Worm (Caenorhabditis elegans) whole organism, late embryonic: Measurements from ENCODE around the gene ins-11.

Experiments used
- C08G9.2 ChIP-seq: sonication (generic microtip); optimal IDR thresholded peaks from 2 replicates; lab custom pipeline; 2016; ENCODE audit warnings: mild to moderate bottlenecking, missing genetic modification characterization, moderate library complexity, missing compliant biosample characterization
- C38D4.7 ChIP-seq: fragments of 200-800 bp; sonication (Bioruptor generic); optimal IDR thresholded peaks from 2 replicates; lab custom pipeline; 2018; ENCODE audit warnings: mild to moderate bottlenecking, missing genetic modification characterization, moderate library complexity, missing compliant biosample characterization
- F13H6.1 ChIP-seq: sonication (generic microtip); optimal IDR thresholded peaks from 2 replicates; lab custom pipeline; 2016; ENCODE audit warnings: missing genetic modification characterization, missing compliant biosample characterization
- K02D7.2 ChIP-seq: sonication (generic microtip); optimal IDR thresholded peaks from 2 replicates; lab custom pipeline; 2017; ENCODE audit warnings: mild to moderate bottlenecking, missing genetic modification characterization, missing compliant biosample characterization
- T23F11.4 ChIP-seq: fragments of 200-800 bp; sonication (Bioruptor generic); optimal IDR thresholded peaks from 2 replicates; lab custom pipeline; 2018; ENCODE audit warnings: mild to moderate bottlenecking, missing genetic modification characterization, missing compliant biosample characterization
- ahr-1 ChIP-seq: sonication (generic microtip); optimal IDR thresholded peaks from 2 replicates; lab custom pipeline; 2016; ENCODE audit warnings: missing genetic modification characterization, missing compliant biosample characterization
- ceh-14 ChIP-seq: sonication (generic microtip); optimal IDR thresholded peaks from 2 replicates; lab custom pipeline; 2016; ENCODE audit warnings: missing genotype, missing genetic modification characterization, missing compliant biosample characterization
- ceh-18 ChIP-seq: sonication (generic microtip); optimal IDR thresholded peaks from 2 replicates; lab custom pipeline; 2016; ENCODE audit warnings: missing genetic modification characterization, missing compliant biosample characterization
- ceh-19 ChIP-seq: fragments of 200-800 bp; sonication (Bioruptor generic); optimal IDR thresholded peaks from 2 replicates; lab custom pipeline; 2018; ENCODE audit warnings: mild to moderate bottlenecking, missing genetic modification characterization, missing compliant biosample characterization
- ceh-2 ChIP-seq: sonication (generic microtip); optimal IDR thresholded peaks from 2 replicates; lab custom pipeline; 2016; ENCODE audit warnings: missing genotype, missing genetic modification characterization, missing compliant biosample characterization
- ceh-22 ChIP-seq: sonication (generic microtip); optimal IDR thresholded peaks from 2 replicates; lab custom pipeline; 2017; ENCODE audit warnings: missing biosample characterization, missing genetic modification characterization
- ceh-24 ChIP-seq: sonication (generic microtip); optimal IDR thresholded peaks from 2 replicates; lab custom pipeline; 2016; ENCODE audit warnings: mild to moderate bottlenecking, missing genetic modification characterization, missing compliant biosample characterization
- ceh-31 ChIP-seq: sonication (generic microtip); optimal IDR thresholded peaks from 2 replicates; lab custom pipeline; 2016; ENCODE audit warnings: missing genetic modification characterization, missing compliant biosample characterization
- ceh-34 ChIP-seq: sonication (generic microtip); optimal IDR thresholded peaks from 2 replicates; lab custom pipeline; 2016; ENCODE audit warnings: mild to moderate bottlenecking, missing genetic modification characterization, missing compliant biosample characterization
- ceh-48 ChIP-seq: sonication (generic microtip); optimal IDR thresholded peaks from 2 replicates; lab custom pipeline; 2016; ENCODE audit warnings: missing genetic modification characterization, inconsistent platforms, missing compliant biosample characterization
- ceh-6 ChIP-seq: fragments of 200-800 bp; sonication (Bioruptor generic); optimal IDR thresholded peaks from 2 replicates; lab custom pipeline; 2018; ENCODE audit warnings: mild to moderate bottlenecking, missing genetic modification characterization, missing compliant biosample characterization
- che-1 ChIP-seq: sonication (generic microtip); optimal IDR thresholded peaks from 2 replicates; lab custom pipeline; 2016; ENCODE audit warnings: mild to moderate bottlenecking, missing genetic modification characterization, missing compliant biosample characterization
- dve-1 ChIP-seq: sonication (generic microtip); optimal IDR thresholded peaks from 2 replicates; lab custom pipeline; 2017; ENCODE audit warnings: antibody characterized with exemption, mild to moderate bottlenecking, missing genetic modification characterization, missing compliant biosample characterization
- elt-2 ChIP-seq: sonication (generic microtip); optimal IDR thresholded peaks from 2 replicates; lab custom pipeline; 2016; ENCODE audit warnings: missing genetic modification reagents, missing genetic modification characterization, missing compliant biosample characterization
- elt-4 ChIP-seq: sonication (generic microtip); optimal IDR thresholded peaks from 2 replicates; lab custom pipeline; 2016; ENCODE audit warnings: missing genetic modification characterization, missing compliant biosample characterization
- ets-4 ChIP-seq: sonication (generic microtip); optimal IDR thresholded peaks from 2 replicates; lab custom pipeline; 2016; ENCODE audit warnings: missing genetic modification characterization, missing compliant biosample characterization
- fkh-10 ChIP-seq: fragments of 150-350 bp; optimal IDR thresholded peaks from 2 replicates; lab custom pipeline; 2014; ENCODE audit warnings: missing biosample characterization, missing genetic modification reagents, missing genetic modification characterization
- hlh-13 ChIP-seq: fragments of 200-800 bp; sonication (Bioruptor generic); optimal IDR thresholded peaks from 2 replicates; lab custom pipeline; 2018; ENCODE audit warnings: mild to moderate bottlenecking, missing genetic modification characterization, missing compliant biosample characterization
- hlh-30 ChIP-seq: sonication (generic microtip); optimal IDR thresholded peaks from 2 replicates; lab custom pipeline; 2017; ENCODE audit warnings: antibody characterized with exemption, missing genetic modification characterization, missing compliant biosample characterization; ENCODE audit not compliant: insufficient read depth
- madf-2 ChIP-seq: sonication (generic microtip); optimal IDR thresholded peaks from 2 replicates; lab custom pipeline; 2017; ENCODE audit warnings: missing genetic modification characterization, missing compliant biosample characterization
- mec-3 ChIP-seq: sonication (generic microtip); optimal IDR thresholded peaks from 2 replicates; lab custom pipeline; 2016; ENCODE audit warnings: borderline replicate concordance, missing genetic modification characterization, missing compliant biosample characterization
- nhr-232 ChIP-seq: sonication (generic microtip); optimal IDR thresholded peaks from 2 replicates; lab custom pipeline; 2016; ENCODE audit warnings: missing genetic modification characterization, missing compliant biosample characterization
- npax-4 ChIP-seq: sonication (generic microtip); optimal IDR thresholded peaks from 2 replicates; lab custom pipeline; 2016; ENCODE audit warnings: missing genetic modification characterization, missing compliant biosample characterization
- pag-3 ChIP-seq: sonication (generic microtip); optimal IDR thresholded peaks from 2 replicates; lab custom pipeline; 2016; ENCODE audit warnings: missing compliant biosample characterization, missing genetic modification characterization, borderline replicate concordance
- pat-9 ChIP-seq: fragments of 200-800 bp; sonication (Bioruptor generic); optimal IDR thresholded peaks from 2 replicates; lab custom pipeline; 2018; ENCODE audit warnings: mild to moderate bottlenecking, missing genetic modification characterization, moderate library complexity, missing compliant biosample characterization
- pax-1 ChIP-seq: fragments of 150-350 bp; optimal IDR thresholded peaks from 2 replicates; lab custom pipeline; 2014; ENCODE audit warnings: missing biosample characterization, missing genetic modification characterization
- pha-2 ChIP-seq: sonication (generic microtip); optimal IDR thresholded peaks from 2 replicates; lab custom pipeline; 2017; ENCODE audit warnings: mild to moderate bottlenecking, missing genetic modification characterization, missing compliant biosample characterization
- pqm-1 ChIP-seq: sonication (generic microtip); optimal IDR thresholded peaks from 2 replicates; lab custom pipeline; 2016; ENCODE audit warnings: missing genetic modification characterization, missing compliant biosample characterization
- ref-2 ChIP-seq: sonication (generic microtip); optimal IDR thresholded peaks from 2 replicates; lab custom pipeline; 2016; ENCODE audit warnings: missing genetic modification characterization, missing compliant biosample characterization
- sox-2 ChIP-seq: fragments of 200-800 bp; sonication (Bioruptor generic); IDR thresholded peaks from 2 replicates; pipeline ENCODE4 v1.3.6; 2022; ENCODE audit warnings: missing genetic modification reagents, missing genetic modification characterization, missing compliant biosample characterization
- sox-4 ChIP-seq: sonication (generic microtip); optimal IDR thresholded peaks from 2 replicates; lab custom pipeline; 2017; ENCODE audit warnings: mild to moderate bottlenecking, missing genetic modification characterization, inconsistent platforms, missing compliant biosample characterization
- syd-9 ChIP-seq: sonication (generic microtip); optimal IDR thresholded peaks from 2 replicates; lab custom pipeline; 2016; ENCODE audit warnings: mild to moderate bottlenecking, missing genetic modification characterization, moderate library complexity, missing compliant biosample characterization
- tbx-2 ChIP-seq: sonication (generic microtip); optimal IDR thresholded peaks from 2 replicates; lab custom pipeline; 2016; ENCODE audit warnings: missing genetic modification characterization, missing compliant biosample characterization
- ttx-3 ChIP-seq: sonication (generic microtip); optimal IDR thresholded peaks from 2 replicates; lab custom pipeline; 2016; ENCODE audit warnings: missing genetic modification reagents, missing genetic modification characterization, missing compliant biosample characterization
- unc-3 ChIP-seq, 2 experiments: fragments of 200-800 bp in 1 of 2; sonication (Bioruptor generic) in 1 of 2; sonication (generic microtip) in 1 of 2; conservative IDR thresholded peaks in 1 of 2; optimal IDR thresholded peaks in 1 of 2; 2 replicates each; pipeline versions ENCODE4 v1.3.6 to Lab custom; 2016 to 2022; ENCODE audit warnings: missing compliant biosample characterization in 2 of 2, missing genetic modification characterization in 2 of 2, missing genetic modification reagents in 1 of 2
- unc-55 ChIP-seq: sonication (generic microtip); optimal IDR thresholded peaks from 2 replicates; lab custom pipeline; 2017; ENCODE audit warnings: missing biosample characterization, missing genetic modification reagents, missing genetic modification characterization
- unc-86 ChIP-seq: sonication (generic microtip); optimal IDR thresholded peaks from 2 replicates; lab custom pipeline; 2016; ENCODE audit warnings: missing genetic modification characterization, missing compliant biosample characterization
- ztf-16 ChIP-seq: sonication (generic microtip); optimal IDR thresholded peaks from 2 replicates; lab custom pipeline; 2017; ENCODE audit warnings: missing genetic modification characterization, missing compliant biosample characterization

ins-11 gene

ce11 chrII:5577060-5577459 lies 20.5 kb downstream of the ins-11 start (continued):
- TF ChIP-seq hlh-30 (tag; lab: Kevin White, UChicago) (no peak), ceh-31 (tag; lab: Kevin White, UChicago) (no peak), hlh-13 (GFP tag; lab: Kevin White, UChicago) (no peak), K02D7.2 (tag; lab: Kevin White, UChicago) (no peak), ceh-2 (tag; lab: Kevin White, UChicago) (no peak), npax-4 (tag; lab: Kevin White, UChicago) (no peak), ets-4 (tag; lab: Kevin White, UChicago) (no peak), ceh-18 (no peak), C38D4.7 (GFP tag; lab: Kevin White, UChicago) (peak; percentile 39), ahr-1 (tag; lab: Kevin White, UChicago) (no peak), madf-2 (tag; lab: Kevin White, UChicago) (no peak), ceh-34 (peak; percentile 21), pqm-1 (tag; lab: Kevin White, UChicago) (no peak), nhr-232 (tag; lab: Kevin White, UChicago) (peak; percentile 47), elt-2 (tag; lab: Kevin White, UChicago) (peak; percentile 86), ceh-48 (tag; lab: Kevin White, UChicago) (peak; percentile 0)
- TF ChIP-seq, all 69 proteins: peak for 18

DNA sequence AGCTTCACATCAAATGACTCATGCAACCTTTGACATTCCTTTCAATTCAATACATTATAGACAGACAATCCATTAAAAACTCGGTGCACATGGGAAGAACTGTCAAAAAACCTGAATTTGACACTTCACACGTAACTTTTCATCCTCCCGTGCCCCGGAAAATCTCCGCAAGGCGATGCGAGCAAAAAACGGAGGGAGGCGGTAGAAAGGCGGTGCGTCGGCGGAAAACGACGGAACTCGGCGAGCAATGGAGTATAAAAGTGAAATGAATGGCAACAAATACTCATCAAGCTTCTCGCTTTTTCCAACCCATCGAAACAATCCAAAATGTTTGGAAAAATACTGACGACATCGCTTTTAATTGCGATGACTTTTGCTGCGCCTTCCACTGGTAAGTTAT lies 21.5 kb downstream of the ins-11 start, which contains the start of gene T25E4.1:
Gene T25E4.1 (plus strand): TSS at position 301 of the 400 bp plus-strand sequence.
- TF ChIP-seq syd-9 (tag; lab: Kevin White, UChicago) = no peak
- no peak for TF ChIP-seq mec-3 (tag; lab: Kevin White, UChicago)
- no peak for TF ChIP-seq fkh-10 (GFP tag; lab: Kevin White, UChicago)
- no peak for TF ChIP-seq npax-4 (tag; lab: Kevin White, UChicago)
- TF ChIP-seq T23F11.4 = no peak
- TF ChIP-seq ceh-6 (GFP tag; lab: Kevin White, UChicago) = no peak
- TF ChIP-seq che-1 (tag; lab: Kevin White, UChicago) = no peak
- TF ChIP-seq elt-4 = no peak
- TF ChIP-seq sox-4 (tag; lab: Kevin White, UChicago) = no peak
- TF ChIP-seq ceh-22 (tag; lab: Kevin White, UChicago) = no peak
- TF ChIP-seq F13H6.1 (tag; lab: Kevin White, UChicago) = no peak
- no peak for TF ChIP-seq unc-55
- TF ChIP-seq pag-3 (tag; lab: Kevin White, UChicago) = no peak
- no peak for TF ChIP-seq ceh-14
- TF ChIP-seq pax-1 (tag; lab: Kevin White, UChicago) = no peak
- no peak for TF ChIP-seq unc-3 (GFP tag; conservative IDR thresholded peaks at IDR 0.05; lab: Robert Waterston, UW)
- no peak for TF ChIP-seq unc-3 (tag; optimal IDR thresholded peaks at IDR 0.05; lab: Kevin White, UChicago)
- no peak for TF ChIP-seq ztf-16
- TF ChIP-seq ceh-19 (GFP tag; lab: Kevin White, UChicago) = no peak
- TF ChIP-seq sox-2 (GFP tag; lab: Robert Waterston, UW) = no peak

DNA sequence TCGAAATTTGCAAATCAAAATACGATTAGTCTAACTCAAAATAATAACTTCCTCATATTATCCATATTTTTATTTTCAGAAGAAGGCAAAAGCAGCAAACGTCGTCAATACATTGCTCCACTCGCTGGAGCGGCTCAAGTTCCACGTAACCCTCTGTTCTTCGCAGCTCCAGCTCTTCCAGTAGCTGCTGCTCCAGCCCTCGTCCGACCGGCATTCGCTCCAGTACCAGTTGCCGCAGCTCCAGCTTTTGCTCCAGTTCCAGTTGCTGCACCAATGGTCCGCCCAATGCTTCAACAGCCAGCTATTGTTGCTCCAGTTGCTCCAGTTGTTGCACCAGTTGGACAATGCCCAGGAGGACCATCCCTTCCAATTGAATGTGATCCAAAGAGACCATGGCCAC lies 22.2 kb downstream of the ins-11 start:
- no peak for TF ChIP-seq fkh-10 (GFP tag; lab: Kevin White, UChicago)
- TF ChIP-seq ceh-14 = no peak
- TF ChIP-seq madf-2 (tag; lab: Kevin White, UChicago) = no peak
- TF ChIP-seq C08G9.2 = no peak
- TF ChIP-seq ref-2 = no peak
- TF ChIP-seq pqm-1 (tag; lab: Kevin White, UChicago) = no peak
- no peak for TF ChIP-seq che-1 (tag; lab: Kevin White, UChicago)
- no peak for TF ChIP-seq dve-1 (tag; lab: Kevin White, UChicago)
- no peak for TF ChIP-seq tbx-2 (tag; lab: Kevin White, UChicago)
- no peak for TF ChIP-seq ttx-3 (tag; lab: Kevin White, UChicago)
- TF ChIP-seq pha-2 = no peak
- TF ChIP-seq ceh-19 (GFP tag; lab: Kevin White, UChicago) = no peak
- no peak for TF ChIP-seq ceh-24 (tag; lab: Kevin White, UChicago)
- TF ChIP-seq mec-3 (tag; lab: Kevin White, UChicago) = no peak
- no peak for TF ChIP-seq pat-9 (tag; lab: Kevin White, UChicago)
- no peak for TF ChIP-seq unc-86 (tag; lab: Kevin White, UChicago)
- no peak for TF ChIP-seq nhr-232 (tag; lab: Kevin White, UChicago)
- no peak for TF ChIP-seq npax-4 (tag; lab: Kevin White, UChicago)
